Worm (Caenorhabditis elegans) whole organism, late embryonic: ENCODE results near the gene nhr-246.
A peak's percentile ranks its signal among the peaks of the same experiment; 100 is the strongest.

Experiments
- C08G9.2 ChIP-seq: sonication (generic microtip); optimal IDR thresholded peaks from 2 replicates; lab custom pipeline; 2016; ENCODE audit warnings: mild to moderate bottlenecking, missing genetic modification characterization, moderate library complexity, missing compliant biosample characterization
- C38D4.7 ChIP-seq: fragments of 200-800 bp; sonication (Bioruptor generic); optimal IDR thresholded peaks from 2 replicates; lab custom pipeline; 2018; ENCODE audit warnings: mild to moderate bottlenecking, missing genetic modification characterization, moderate library complexity, missing compliant biosample characterization
- K09A11.1 ChIP-seq: sonication (generic microtip); optimal IDR thresholded peaks from 2 replicates; lab custom pipeline; 2017; ENCODE audit warnings: antibody characterized with exemption, mild to moderate bottlenecking, missing genetic modification characterization, missing compliant biosample characterization; ENCODE audit not compliant: insufficient read depth
- T23F11.4 ChIP-seq: fragments of 200-800 bp; sonication (Bioruptor generic); optimal IDR thresholded peaks from 2 replicates; lab custom pipeline; 2018; ENCODE audit warnings: mild to moderate bottlenecking, missing genetic modification characterization, missing compliant biosample characterization
- ama-1 ChIP-seq: fragments of 150-350 bp; optimal IDR thresholded peaks from 2 replicates; lab custom pipeline; 2014
- ceh-14 ChIP-seq: sonication (generic microtip); optimal IDR thresholded peaks from 2 replicates; lab custom pipeline; 2016; ENCODE audit warnings: missing genotype, missing genetic modification characterization, missing compliant biosample characterization
- ceh-18 ChIP-seq: sonication (generic microtip); optimal IDR thresholded peaks from 2 replicates; lab custom pipeline; 2016; ENCODE audit warnings: missing genetic modification characterization, missing compliant biosample characterization
- ceh-19 ChIP-seq: fragments of 200-800 bp; sonication (Bioruptor generic); optimal IDR thresholded peaks from 2 replicates; lab custom pipeline; 2018; ENCODE audit warnings: mild to moderate bottlenecking, missing genetic modification characterization, missing compliant biosample characterization
- ceh-24 ChIP-seq: sonication (generic microtip); optimal IDR thresholded peaks from 2 replicates; lab custom pipeline; 2016; ENCODE audit warnings: mild to moderate bottlenecking, missing genetic modification characterization, missing compliant biosample characterization
- ceh-30 ChIP-seq: fragments of 150-350 bp; optimal IDR thresholded peaks from 2 replicates; lab custom pipeline; 2014; ENCODE audit warnings: missing biosample characterization, missing genetic modification characterization
- ceh-34 ChIP-seq: sonication (generic microtip); optimal IDR thresholded peaks from 2 replicates; lab custom pipeline; 2016; ENCODE audit warnings: mild to moderate bottlenecking, missing genetic modification characterization, missing compliant biosample characterization
- ceh-48 ChIP-seq: sonication (generic microtip); optimal IDR thresholded peaks from 2 replicates; lab custom pipeline; 2016; ENCODE audit warnings: missing genetic modification characterization, inconsistent platforms, missing compliant biosample characterization
- che-1 ChIP-seq: sonication (generic microtip); optimal IDR thresholded peaks from 2 replicates; lab custom pipeline; 2016; ENCODE audit warnings: mild to moderate bottlenecking, missing genetic modification characterization, missing compliant biosample characterization
- dve-1 ChIP-seq: sonication (generic microtip); optimal IDR thresholded peaks from 2 replicates; lab custom pipeline; 2017; ENCODE audit warnings: antibody characterized with exemption, mild to moderate bottlenecking, missing genetic modification characterization, missing compliant biosample characterization
- elt-2 ChIP-seq: sonication (generic microtip); optimal IDR thresholded peaks from 2 replicates; lab custom pipeline; 2016; ENCODE audit warnings: missing genetic modification reagents, missing genetic modification characterization, missing compliant biosample characterization
- elt-4 ChIP-seq: sonication (generic microtip); optimal IDR thresholded peaks from 2 replicates; lab custom pipeline; 2016; ENCODE audit warnings: missing genetic modification characterization, missing compliant biosample characterization
- ets-4 ChIP-seq: sonication (generic microtip); optimal IDR thresholded peaks from 2 replicates; lab custom pipeline; 2016; ENCODE audit warnings: missing genetic modification characterization, missing compliant biosample characterization
- eyg-1 ChIP-seq: sonication (generic microtip); optimal IDR thresholded peaks from 2 replicates; lab custom pipeline; 2016; ENCODE audit warnings: missing genotype, missing genetic modification characterization, missing compliant biosample characterization
- fax-1 ChIP-seq: sonication (generic microtip); optimal IDR thresholded peaks from 2 replicates; lab custom pipeline; 2016; ENCODE audit warnings: missing genotype, missing genetic modification characterization, missing compliant biosample characterization
- fkh-6 ChIP-seq: sonication (generic microtip); optimal IDR thresholded peaks from 2 replicates; lab custom pipeline; 2016; ENCODE audit warnings: missing genetic modification characterization, missing compliant biosample characterization
- hlh-8 ChIP-seq: sonication (generic microtip); optimal IDR thresholded peaks from 2 replicates; lab custom pipeline; 2016; ENCODE audit warnings: missing genotype, missing genetic modification characterization, missing compliant biosample characterization
- lin-11 ChIP-seq: fragments of 200-800 bp; sonication (Bioruptor generic); optimal IDR thresholded peaks from 2 replicates; lab custom pipeline; 2018; ENCODE audit warnings: mild to moderate bottlenecking, missing genetic modification characterization, missing compliant biosample characterization
- mec-3 ChIP-seq: sonication (generic microtip); optimal IDR thresholded peaks from 2 replicates; lab custom pipeline; 2016; ENCODE audit warnings: borderline replicate concordance, missing genetic modification characterization, missing compliant biosample characterization
- nfya-1 ChIP-seq: sonication (generic microtip); optimal IDR thresholded peaks from 2 replicates; lab custom pipeline; 2017; ENCODE audit warnings: missing genetic modification characterization, mild to moderate bottlenecking, missing compliant biosample characterization, antibody characterized with exemption, moderate library complexity
- nhr-11 ChIP-seq: fragments of 150-350 bp; optimal IDR thresholded peaks from 2 replicates; lab custom pipeline; 2014; ENCODE audit warnings: missing biosample characterization, missing genetic modification characterization
- nhr-232 ChIP-seq: sonication (generic microtip); optimal IDR thresholded peaks from 2 replicates; lab custom pipeline; 2016; ENCODE audit warnings: missing genetic modification characterization, missing compliant biosample characterization
- npax-4 ChIP-seq: sonication (generic microtip); optimal IDR thresholded peaks from 2 replicates; lab custom pipeline; 2016; ENCODE audit warnings: missing genetic modification characterization, missing compliant biosample characterization
- odd-2 ChIP-seq: sonication (generic microtip); optimal IDR thresholded peaks from 2 replicates; lab custom pipeline; 2017; ENCODE audit warnings: antibody characterized with exemption, mild to moderate bottlenecking, missing genetic modification characterization, missing compliant biosample characterization
- ref-2 ChIP-seq: sonication (generic microtip); optimal IDR thresholded peaks from 2 replicates; lab custom pipeline; 2016; ENCODE audit warnings: missing genetic modification characterization, missing compliant biosample characterization
- sdc-2 ChIP-seq: sonication (generic microtip); optimal IDR thresholded peaks from 2 replicates; lab custom pipeline; 2016; ENCODE audit warnings: missing genotype, missing genetic modification characterization, missing compliant biosample characterization
- sox-4 ChIP-seq: sonication (generic microtip); optimal IDR thresholded peaks from 2 replicates; lab custom pipeline; 2017; ENCODE audit warnings: mild to moderate bottlenecking, missing genetic modification characterization, inconsistent platforms, missing compliant biosample characterization
- unc-42 ChIP-seq: sonication (generic microtip); optimal IDR thresholded peaks from 2 replicates; lab custom pipeline; 2016; ENCODE audit warnings: missing genotype, missing genetic modification characterization, missing compliant biosample characterization
- ztf-16 ChIP-seq: sonication (generic microtip); optimal IDR thresholded peaks from 2 replicates; lab custom pipeline; 2017; ENCODE audit warnings: missing genetic modification characterization, missing compliant biosample characterization

Gene nhr-246

DNA sequence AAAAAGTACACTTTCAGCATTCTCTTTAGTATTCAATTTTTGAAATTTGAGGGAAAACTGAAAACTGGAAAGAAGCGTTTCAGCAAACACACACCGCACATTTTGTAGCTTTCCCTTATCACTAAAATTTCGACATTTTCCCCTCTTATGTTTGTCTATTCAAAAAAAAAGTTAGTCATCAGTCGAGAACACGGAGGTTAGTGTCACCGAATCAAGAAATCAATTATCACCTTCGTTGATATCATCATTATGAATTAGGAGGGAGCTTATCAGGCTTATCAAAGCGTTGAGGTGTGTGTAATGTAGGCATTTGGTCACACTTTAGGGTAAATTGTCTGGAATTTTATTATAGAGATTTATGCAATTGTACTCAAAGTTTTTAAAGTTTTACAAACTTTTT is 17.7 kb upstream of the nhr-246 start, which contains the start of gene cpr-3:
Gene cpr-3, minus strand, starts transcription at position 104 of the 400 bp plus-strand sequence.
- no peak for TF ChIP-seq ceh-30 (tag; lab: Kevin White, UChicago)
- peak; percentile 66 for TF ChIP-seq elt-2 (tag; lab: Kevin White, UChicago)

- no peak for TF ChIP-seq eyg-1 (tag; lab: Kevin White, UChicago)
- TF ChIP-seq npax-4, result no peak
- TF ChIP-seq ceh-34 (tag; lab: Kevin White, UChicago), result no peak
- no peak for TF ChIP-seq C38D4.7 (GFP tag; lab: Kevin White, UChicago)
- TF ChIP-seq hlh-8 (tag; lab: Kevin White, UChicago), result no peak
Observed at ce11 chrV:15303625-15304024, 12.7 kb upstream of the nhr-246 start, which contains the start of gene srx-48. Gene srx-48, minus strand, starts transcription at chrV:15303725.

- TF ChIP-seq sox-4 (tag; lab: Kevin White, UChicago) (no peak), nhr-232 (tag; lab: Kevin White, UChicago) (no peak), elt-2 (tag; lab: Kevin White, UChicago) (no peak), fax-1 (no peak), ceh-18 (no peak), sdc-2 (tag; lab: Kevin White, UChicago) (no peak), ets-4 (tag; lab: Kevin White, UChicago) (no peak), nfya-1 (tag; lab: Kevin White, UChicago) (no peak), C08G9.2 (tag; lab: Kevin White, UChicago) (no peak), ceh-48 (no peak), ceh-24 (tag; lab: Kevin White, UChicago) (no peak), ref-2 (no peak), T23F11.4 (GFP tag; lab: Kevin White, UChicago) (no peak), K09A11.1 (tag; lab: Kevin White, UChicago) (no peak), fkh-6 (tag; lab: Kevin White, UChicago) (no peak), ceh-34 (tag; lab: Kevin White, UChicago) (no peak), che-1 (tag; lab: Kevin White, UChicago) (no peak), mec-3 (tag; lab: Kevin White, UChicago) (no peak), dve-1 (tag; lab: Kevin White, UChicago) (no peak)
Observed at ce11 chrV:15305502-15305901, 10.8 kb upstream of the nhr-246 start, which contains the start of gene T26H8.5. Gene T26H8.5, minus strand, starts transcription at chrV:15305602.

DNA sequence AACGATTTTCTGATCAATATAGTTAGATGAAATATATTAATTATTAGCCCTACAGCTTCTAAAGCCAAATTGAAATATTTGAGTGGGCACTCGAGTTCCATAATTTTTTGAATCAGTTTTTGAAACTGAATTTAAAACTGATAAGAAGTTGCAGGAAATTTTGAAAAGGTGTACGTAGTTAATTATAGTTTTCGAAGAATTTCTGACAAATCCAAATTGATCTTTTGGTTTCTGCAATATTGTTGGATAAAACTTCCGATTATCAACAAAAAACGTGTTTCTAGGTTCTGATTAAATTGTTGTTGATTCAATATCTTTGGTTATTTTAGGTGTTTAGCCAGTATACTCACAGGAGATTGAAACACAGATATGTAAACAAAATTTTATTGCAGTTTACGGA is 9.5 kb upstream of the nhr-246 start, which contains the start of gene T26H8.4:
Gene T26H8.4, minus strand, starts transcription at position 101 of the 400 bp plus-strand sequence.
- TF ChIP-seq ztf-16 (tag; lab: Kevin White, UChicago) (no peak), elt-4 (tag; lab: Kevin White, UChicago) (no peak), lin-11 (no peak), fax-1 (no peak), ceh-19 (GFP tag; lab: Kevin White, UChicago) (no peak), ama-1 (lab: Kevin White, UChicago) (no peak), ceh-14 (tag; lab: Kevin White, UChicago) (no peak)

DNA sequence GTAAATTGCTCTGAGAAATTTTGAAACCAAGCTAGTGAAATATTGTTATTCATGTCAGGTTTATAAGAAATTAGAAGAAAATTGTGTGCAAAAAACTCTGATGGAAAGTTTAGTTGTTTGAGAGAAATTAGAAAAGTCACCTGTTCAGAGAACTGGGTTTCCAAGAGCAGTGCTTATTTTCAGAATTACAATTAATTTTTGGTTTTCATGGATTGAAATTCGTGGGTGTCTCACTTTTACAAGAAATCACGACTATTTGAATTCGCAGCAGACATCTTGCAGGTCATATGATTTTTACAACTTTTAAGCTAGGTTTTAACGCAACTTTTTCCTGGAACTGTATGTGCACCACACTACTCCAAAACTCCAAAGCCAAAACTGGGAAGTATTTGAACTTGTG is 7.3 kb upstream of the nhr-246 start, which contains the start of gene srz-10:
Gene srz-10, minus strand, starts transcription at position 88 of the 400 bp plus-strand sequence.
- TF ChIP-seq ceh-24 (tag; lab: Kevin White, UChicago) (no peak), odd-2 (tag; lab: Kevin White, UChicago) (no peak), ama-1 (lab: Kevin White, UChicago) (no peak), nhr-11 (tag; lab: Kevin White, UChicago) (no peak), unc-42 (tag; lab: Kevin White, UChicago) (no peak)
